Worm (Caenorhabditis elegans) whole organism, early embryonic: ENCODE data around the gene math-13.

ENCODE experiments used
- ama-1 ChIP-seq: fragments of 150-350 bp; optimal IDR thresholded peaks from 2 replicates; lab custom pipeline; 2014
- ceh-13 ChIP-seq: fragments of 200-800 bp; sonication (Bioruptor generic); optimal IDR thresholded peaks from 2 replicates; lab custom pipeline; 2018; ENCODE audit warnings: mild to moderate bottlenecking, missing genetic modification characterization, missing compliant biosample characterization
- ceh-36 ChIP-seq: sonication (generic microtip); optimal IDR thresholded peaks from 2 replicates; lab custom pipeline; 2016; ENCODE audit warnings: missing genetic modification characterization, inconsistent platforms, missing compliant biosample characterization
- hmbx-1 ChIP-seq: sonication (generic microtip); optimal IDR thresholded peaks from 2 replicates; lab custom pipeline; 2016; ENCODE audit warnings: mild to moderate bottlenecking, missing genetic modification characterization, missing compliant biosample characterization
- sea-1 ChIP-seq: fragments of 200-800 bp; sonication (Bioruptor generic); conservative IDR thresholded peaks from 2 replicates; pipeline ENCODE4 v1.3.6; 2022; ENCODE audit warnings: missing genetic modification characterization, missing compliant biosample characterization
- tra-4 ChIP-seq: sonication (generic microtip); optimal IDR thresholded peaks from 2 replicates; lab custom pipeline; 2017; ENCODE audit warnings: missing genetic modification characterization, missing compliant biosample characterization

DNA sequence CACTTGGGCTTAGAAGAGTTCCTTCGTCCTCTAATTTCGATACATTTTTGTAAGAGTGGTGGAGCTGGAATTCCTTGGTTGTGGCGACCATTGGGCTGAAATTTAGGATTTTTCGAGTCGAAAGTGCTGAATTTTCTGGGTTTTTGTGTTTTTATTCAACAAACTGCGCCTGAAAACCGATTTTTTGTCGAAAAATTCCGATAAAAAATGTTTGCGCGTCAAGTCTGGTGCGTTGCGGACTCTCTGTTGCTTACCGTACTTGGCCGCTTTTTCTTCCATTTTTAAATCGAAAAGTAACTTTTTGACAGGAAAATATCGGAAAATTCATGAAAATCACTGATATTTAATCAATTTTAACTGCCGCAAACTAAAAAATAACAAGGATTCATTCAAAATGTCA is 42.1 kb downstream of the math-13 start, which contains the start of gene bath-4:
- no peak for TF ChIP-seq ceh-13 (GFP tag; lab: Kevin White, UChicago)
- no peak for TF ChIP-seq ceh-36 (tag; lab: Kevin White, UChicago)
- TF ChIP-seq tra-4 (tag; lab: Kevin White, UChicago) = no peak
- TF ChIP-seq sea-1 (GFP tag; lab: Robert Waterston, UW) = no peak
- TF ChIP-seq hmbx-1 (tag; lab: Kevin White, UChicago) = no peak
- no peak for TF ChIP-seq ama-1 (lab: Kevin White, UChicago)
